Worm (Caenorhabditis elegans): ENCODE results near the gene F52E1.3.

The F52E1.3 gene

DNA sequence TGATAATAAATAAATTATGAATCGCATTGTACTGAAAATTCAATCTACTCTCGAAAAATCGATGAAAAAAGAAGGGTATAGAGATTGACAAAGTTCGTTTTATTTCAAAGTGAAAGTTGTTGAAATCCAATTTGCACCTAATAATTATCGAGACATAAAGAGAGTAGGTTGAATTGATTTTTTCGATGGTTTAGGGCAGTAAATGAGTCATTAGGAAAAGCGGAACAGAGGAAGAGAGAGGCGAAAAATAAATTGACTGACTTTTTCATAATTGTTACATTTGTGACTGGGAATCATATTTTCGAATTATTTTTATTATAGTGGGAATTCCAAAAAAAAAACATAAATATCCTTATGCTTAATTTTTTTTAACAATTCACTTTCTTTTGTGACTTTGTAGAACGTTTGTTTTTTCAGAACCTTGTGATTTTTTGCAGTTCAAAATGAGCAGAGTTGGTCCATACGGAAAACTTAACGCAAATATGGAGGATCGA, at the start of gene F52E1.3, which contains the start of gene pho-6:
F52E1.3 (plus strand) TSS at position 444 of the 494 bp plus-strand sequence.
pho-6 (minus strand) TSS at position 101 of the 494 bp plus-strand sequence.
- TF ChIP-seq sdc-2 (tag; optimal IDR thresholded peaks at IDR 0.05), result no peak
- TF ChIP-seq syd-9 (tag; optimal IDR thresholded peaks at IDR 0.05), result no peak
- TF ChIP-seq gmeb-2 (tag; optimal IDR thresholded peaks at IDR 0.05), result no peak
- TF ChIP-seq eyg-1 (tag; optimal IDR thresholded peaks at IDR 0.05), result no peak
- no peak for TF ChIP-seq pax-1 (tag; optimal IDR thresholded peaks at IDR 0.05)
- no peak for TF ChIP-seq ets-4 (tag; optimal IDR thresholded peaks at IDR 0.05)
- no peak for TF ChIP-seq pros-1 (tag; optimal IDR thresholded peaks at IDR 0.05)
- TF ChIP-seq pqm-1 (tag; optimal IDR thresholded peaks at IDR 0.05), result no peak
- no peak for TF ChIP-seq lim-6 (tag; optimal IDR thresholded peaks at IDR 0.05)
- no peak for TF ChIP-seq nfya-1 (tag; optimal IDR thresholded peaks at IDR 0.05)
- no peak for TF ChIP-seq ceh-24 (tag; optimal IDR thresholded peaks at IDR 0.05)
- no peak for TF ChIP-seq dmd-4 (tag; optimal IDR thresholded peaks at IDR 0.05; ENCODE audit: borderline replicate concordance)

DNA sequence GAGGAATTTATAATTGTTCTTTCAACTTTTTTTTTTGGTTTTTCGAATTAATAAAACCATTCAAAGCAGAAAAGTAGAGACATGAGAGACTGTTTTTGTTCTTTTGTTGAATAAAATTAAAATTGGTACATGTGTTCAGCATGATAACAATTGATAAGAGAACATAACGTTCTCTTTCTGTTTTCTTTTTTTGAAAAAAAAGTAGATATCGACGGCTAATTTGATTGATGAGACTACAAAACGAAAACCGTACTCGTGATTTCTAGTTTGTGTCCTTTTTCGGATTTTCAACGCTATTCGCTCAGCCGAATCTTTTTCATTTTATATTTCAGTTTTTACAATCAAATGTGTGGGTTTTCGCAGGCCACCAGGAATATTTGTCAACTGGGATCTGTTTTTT, 49.2 kb upstream of the F52E1.3 start, which contains the start of gene C08D8.1:
C08D8.1 (plus strand) TSS at position 324 of the 400 bp plus-strand sequence.
- TF ChIP-seq ahr-1 (tag; optimal IDR thresholded peaks at IDR 0.05) (no peak), ceh-18 (tag; optimal IDR thresholded peaks at IDR 0.05) (no peak), sox-2 (GFP tag; IDR thresholded peaks at IDR 0.05) (no peak), ceh-6 (GFP tag; optimal IDR thresholded peaks at IDR 0.05) (no peak), ets-4 (tag; optimal IDR thresholded peaks at IDR 0.05) (no peak), gmeb-2 (tag; optimal IDR thresholded peaks at IDR 0.05) (no peak), tbx-2 (tag; optimal IDR thresholded peaks at IDR 0.05) (no peak), pag-3 (tag; optimal IDR thresholded peaks at IDR 0.05; ENCODE audit: borderline replicate concordance) (no peak), hlh-15 (tag; optimal IDR thresholded peaks at IDR 0.05) (no peak), ref-2 (tag; optimal IDR thresholded peaks at IDR 0.05) (no peak), che-1 (tag; optimal IDR thresholded peaks at IDR 0.05) (no peak), elt-4 (tag; optimal IDR thresholded peaks at IDR 0.05) (no peak), Y22D7AL.16 (tag; optimal IDR thresholded peaks at IDR 0.05) (no peak), hlh-13 (GFP tag; optimal IDR thresholded peaks at IDR 0.05) (no peak)

DNA sequence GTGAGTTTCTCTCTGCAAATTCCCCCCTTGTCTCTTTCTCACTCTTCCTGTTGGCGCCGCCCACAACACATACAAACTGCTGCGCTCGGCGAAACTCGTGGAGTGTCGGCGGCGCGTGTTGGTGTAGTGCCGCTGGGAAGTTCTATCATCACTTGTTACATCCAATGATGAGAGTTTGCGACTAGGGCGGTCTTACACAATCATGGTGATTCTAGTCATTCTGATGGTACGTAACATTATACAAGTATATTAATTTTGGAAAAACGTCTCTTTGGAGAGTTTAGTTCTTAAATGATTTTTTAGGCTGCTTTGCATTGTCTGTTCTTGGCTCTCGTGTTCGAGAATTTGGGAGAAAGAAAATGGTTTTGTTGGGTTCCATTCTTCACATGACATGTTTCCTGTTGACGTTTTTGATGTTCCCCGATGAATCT, 45.6 kb upstream of the F52E1.3 start:
- TF ChIP-seq fkh-10 (GFP tag; optimal IDR thresholded peaks at IDR 0.05) (no peak), ceh-6 (GFP tag; optimal IDR thresholded peaks at IDR 0.05) (no peak), unc-55 (GFP tag; optimal IDR thresholded peaks at IDR 0.05) (peak; percentile 15), nfya-1 (tag; optimal IDR thresholded peaks at IDR 0.05) (peak; percentile 42), ceh-31 (tag; optimal IDR thresholded peaks at IDR 0.05) (peak; percentile 0), C08G9.2 (tag; optimal IDR thresholded peaks at IDR 0.05) (peak; percentile 32), tbx-2 (tag; optimal IDR thresholded peaks at IDR 0.05) (peak; percentile 34), elt-2 (tag; optimal IDR thresholded peaks at IDR 0.05) (peak; percentile 42), ceh-22 (tag; optimal IDR thresholded peaks at IDR 0.05) (no peak), ceh-18 (tag; optimal IDR thresholded peaks at IDR 0.05) (peak; percentile 62), ama-1 (optimal IDR thresholded peaks at IDR 0.05) (peak; percentile 89)

ce11 chrV:8349950-8350349, 44.6 kb upstream of the F52E1.3 start:
- no peak for TF ChIP-seq unc-86 (tag; optimal IDR thresholded peaks at IDR 0.05)
- no peak for TF ChIP-seq ceh-6 (GFP tag; optimal IDR thresholded peaks at IDR 0.05)
- TF ChIP-seq ceh-34 (tag; optimal IDR thresholded peaks at IDR 0.05), result no peak
- no peak for TF ChIP-seq ztf-16 (tag; optimal IDR thresholded peaks at IDR 0.05)
- no peak for TF ChIP-seq fkh-10 (GFP tag; optimal IDR thresholded peaks at IDR 0.05)
- no peak for TF ChIP-seq odd-2 (tag; optimal IDR thresholded peaks at IDR 0.05)
- no peak for TF ChIP-seq pros-1 (tag; optimal IDR thresholded peaks at IDR 0.05)
- TF ChIP-seq sox-2 (GFP tag; IDR thresholded peaks at IDR 0.05), result no peak
- TF ChIP-seq elt-4 (tag; optimal IDR thresholded peaks at IDR 0.05), result no peak
- no peak for TF ChIP-seq hlh-30 (tag; optimal IDR thresholded peaks at IDR 0.05; ENCODE audit: insufficient read depth)
- TF ChIP-seq unc-55 (GFP tag; optimal IDR thresholded peaks at IDR 0.05), result no peak
- TF ChIP-seq lim-6 (tag; optimal IDR thresholded peaks at IDR 0.05), result no peak
- no peak for TF ChIP-seq pha-4 (tag; optimal IDR thresholded peaks at IDR 0.05)
- TF ChIP-seq ceh-14 (tag; optimal IDR thresholded peaks at IDR 0.05), result no peak
- no peak for TF ChIP-seq T23F11.4 (GFP tag; optimal IDR thresholded peaks at IDR 0.05)
- TF ChIP-seq C38D4.7 (GFP tag; optimal IDR thresholded peaks at IDR 0.05), result no peak
- TF ChIP-seq ceh-18 (tag; optimal IDR thresholded peaks at IDR 0.05), result no peak
- no peak for TF ChIP-seq zip-5 (tag; optimal IDR thresholded peaks at IDR 0.05)
- no peak for TF ChIP-seq dmd-4 (tag; optimal IDR thresholded peaks at IDR 0.05; ENCODE audit: borderline replicate concordance)
